Worm (Caenorhabditis elegans) whole organism, mixed stage, embryonic: Measurements from ENCODE around the gene C25A8.2.

Source experiments
- blmp-1 ChIP-seq: fragments of 150-350 bp; optimal IDR thresholded peaks from 2 replicates; lab custom pipeline; 2014; ENCODE audit warnings: missing biosample characterization, missing genetic modification characterization
- ceh-43 ChIP-seq: fragments of 200-800 bp; sonication (Bioruptor generic); optimal IDR thresholded peaks from 2 replicates; lab custom pipeline; 2018; ENCODE audit warnings: mild to moderate bottlenecking, missing genetic modification characterization, moderate library complexity, missing compliant biosample characterization
- elt-1 ChIP-seq: sonication (generic microtip); optimal IDR thresholded peaks from 2 replicates; lab custom pipeline; 2017; ENCODE audit warnings: missing genetic modification characterization, mild to moderate bottlenecking, missing compliant biosample characterization, antibody characterized with exemption, moderate library complexity, borderline replicate concordance; ENCODE audit not compliant: insufficient read depth
- flh-1 ChIP-seq: fragments of 200-800 bp; sonication (Bioruptor generic); optimal IDR thresholded peaks from 2 replicates; lab custom pipeline; 2018; ENCODE audit warnings: mild to moderate bottlenecking, missing genetic modification characterization, moderate library complexity, missing compliant biosample characterization
- ham-2 ChIP-seq: fragments of 200-800 bp; sonication (Bioruptor generic); optimal IDR thresholded peaks from 2 replicates; lab custom pipeline; 2018; ENCODE audit warnings: mild to moderate bottlenecking, missing genetic modification characterization, missing compliant biosample characterization
- lin-13 ChIP-seq: fragments of 150-350 bp; optimal IDR thresholded peaks from 2 replicates; lab custom pipeline; 2014; ENCODE audit warnings: missing biosample characterization, missing genetic modification characterization
- nhr-76 ChIP-seq: sonication (generic microtip); optimal IDR thresholded peaks from 2 replicates; lab custom pipeline; 2017; ENCODE audit warnings: missing biosample characterization, missing genetic modification characterization
- snpc-4 ChIP-seq: fragments of 150-350 bp; optimal IDR thresholded peaks from 2 replicates; lab custom pipeline; 2014; ENCODE audit warnings: missing biosample characterization, missing genetic modification characterization
- unc-39 ChIP-seq: fragments of 150-350 bp; optimal IDR thresholded peaks from 2 replicates; lab custom pipeline; 2014; ENCODE audit warnings: missing biosample characterization, missing genetic modification characterization
- unc-62 ChIP-seq: fragments of 150-350 bp; optimal IDR thresholded peaks from 2 replicates; lab custom pipeline; 2014; ENCODE audit warnings: missing biosample characterization, missing genetic modification reagents, missing genetic modification characterization

DNA sequence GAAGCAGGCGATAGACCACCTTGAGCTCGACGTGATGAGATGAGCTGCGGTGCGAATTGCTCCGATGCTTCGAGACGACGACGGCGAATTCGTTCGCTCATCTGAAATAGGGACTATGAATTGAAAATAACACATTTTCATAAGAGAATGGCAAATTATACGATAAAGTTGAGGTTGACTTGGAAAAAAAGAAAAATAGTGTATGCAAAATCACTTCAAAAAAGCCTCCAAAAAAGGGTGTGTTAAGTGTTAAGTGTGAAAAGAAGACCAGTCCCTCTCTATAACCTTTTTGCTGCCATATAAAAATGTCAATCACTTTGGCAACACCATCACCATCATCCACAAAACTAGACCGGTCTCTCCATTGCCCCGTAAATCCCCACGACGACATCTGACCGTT, 22.8 kb upstream of the C25A8.2 start, which contains the start of gene prkl-1:
- no peak for TF ChIP-seq snpc-4 (tag; lab: Kevin White, UChicago)
- TF ChIP-seq elt-1 (tag; lab: Kevin White, UChicago), result no peak
- no peak for TF ChIP-seq blmp-1 (tag; lab: Kevin White, UChicago)
- no peak for TF ChIP-seq unc-39
- TF ChIP-seq lin-13 (tag; lab: Kevin White, UChicago), result no peak
- no peak for TF ChIP-seq flh-1 (GFP tag; lab: Kevin White, UChicago)
- no peak for TF ChIP-seq nhr-76 (tag; lab: Kevin White, UChicago)
- no peak for TF ChIP-seq ceh-43
- TF ChIP-seq unc-62, result no peak
- TF ChIP-seq ham-2 (GFP tag; lab: Kevin White, UChicago), result no peak
